Fruit fly (Drosophila melanogaster) whole organism, wandering third instar larva: ENCODE results near the gene SK.

Source experiments
- Abd-B ChIP-seq: fragments of >200 bp; optimal IDR thresholded peaks from 2 replicates; lab custom pipeline; 2017; ENCODE audit warnings: missing biosample characterization, missing genetic modification characterization
- CG32264 ChIP-seq: fragments of 200-800 bp; sonication (Bioruptor generic); optimal IDR thresholded peaks from 2 replicates; lab custom pipeline; 2016; ENCODE audit warnings: missing biosample characterization, missing genetic modification characterization
- CG9705 ChIP-seq: fragments of 200-800 bp; sonication (Bioruptor generic); optimal IDR thresholded peaks from 2 replicates; lab custom pipeline; 2018; ENCODE audit warnings: missing biosample characterization, mild to moderate bottlenecking, missing genetic modification characterization
- CrebA ChIP-seq: fragments of 200-800 bp; sonication (Bioruptor generic); optimal IDR thresholded peaks from 2 replicates; lab custom pipeline; 2016; ENCODE audit warnings: missing biosample characterization, mild to moderate bottlenecking, missing genetic modification characterization, borderline replicate concordance
- Dfd ChIP-seq: fragments of >200 bp; optimal IDR thresholded peaks from 2 replicates; lab custom pipeline; 2017; ENCODE audit warnings: missing biosample characterization, missing genetic modification characterization
- GATAd ChIP-seq: sonication (Bioruptor generic); optimal IDR thresholded peaks from 2 replicates; lab custom pipeline; 2016; ENCODE audit warnings: missing biosample characterization, missing genetic modification characterization
- HLH106 ChIP-seq: fragments of 200-800 bp; optimal IDR thresholded peaks from 3 replicates; lab custom pipeline; 2019; ENCODE audit warnings: missing biosample characterization, mild to moderate bottlenecking, missing genetic modification characterization, moderate library complexity
- Hnf4 ChIP-seq: fragments of 200-800 bp; sonication (Bioruptor generic); optimal IDR thresholded peaks from 2 replicates; lab custom pipeline; 2016; ENCODE audit warnings: missing biosample characterization, mild to moderate bottlenecking, missing genetic modification characterization
- Hr83 ChIP-seq: fragments of 200-300 bp; sonication (Bioruptor generic); optimal IDR thresholded peaks from 2 replicates; lab custom pipeline; 2016; ENCODE audit warnings: missing biosample characterization, mild to moderate bottlenecking, missing genetic modification characterization, moderate library complexity; ENCODE audit not compliant: poor library complexity, severe bottlenecking
- Jra ChIP-seq: sonication (Bioruptor generic); optimal IDR thresholded peaks from 2 replicates; lab custom pipeline; 2016; ENCODE audit warnings: missing biosample characterization, missing genetic modification characterization
- Mio ChIP-seq: sonication (Bioruptor generic); optimal IDR thresholded peaks from 2 replicates; lab custom pipeline; 2016; ENCODE audit warnings: missing biosample characterization, missing genetic modification characterization
- Myc ChIP-seq: fragments of >200 bp; optimal IDR thresholded peaks from 2 replicates; lab custom pipeline; 2017
- N ChIP-seq: fragments of >200 bp; optimal IDR thresholded peaks from 2 replicates; lab custom pipeline; 2018; ENCODE audit warnings: missing biosample characterization, missing external identifiers, missing genetic modification characterization
- OdsH ChIP-seq: fragments of 200-800 bp; sonication (Bioruptor generic); optimal IDR thresholded peaks from 2 replicates; lab custom pipeline; 2016; ENCODE audit warnings: missing biosample characterization, mild to moderate bottlenecking, missing genetic modification characterization
- Rel ChIP-seq, 2 experiments: fragments of 200-800 bp; sonication (Bioruptor generic) in 1 of 2; optimal IDR thresholded peaks; 2 replicates in 1 of 2; 3 replicates in 1 of 2; lab custom pipeline; 2016 to 2019; ENCODE audit warnings: mild to moderate bottlenecking in 2 of 2, missing biosample characterization in 2 of 2, missing genetic modification characterization in 2 of 2, moderate library complexity in 1 of 2
- Sp1 ChIP-seq: fragments of 200-800 bp; sonication (Bioruptor generic); optimal IDR thresholded peaks from 3 replicates; lab custom pipeline; 2019; ENCODE audit warnings: missing biosample characterization, mild to moderate bottlenecking, missing genetic modification characterization, moderate library complexity
- Vsx2 ChIP-seq: fragments of 200-300, 225-300 bp; sonication (Bioruptor generic); optimal IDR thresholded peaks from 2 replicates; lab custom pipeline; 2018; ENCODE audit warnings: missing biosample characterization, missing genetic modification characterization; ENCODE audit not compliant: partially characterized antibody
- br ChIP-seq: fragments of 200-800 bp; sonication (Bioruptor generic); optimal IDR thresholded peaks from 2 replicates; lab custom pipeline; 2016; ENCODE audit warnings: missing biosample characterization, missing genetic modification characterization
- brk ChIP-seq: fragments of 200-800 bp; sonication (Bioruptor generic); optimal IDR thresholded peaks from 2 replicates; lab custom pipeline; 2016; ENCODE audit warnings: missing biosample characterization, mild to moderate bottlenecking, missing genetic modification characterization
- dmrt93B ChIP-seq: fragments of 200-800 bp; sonication (Bioruptor generic); optimal IDR thresholded peaks from 2 replicates; lab custom pipeline; 2018; ENCODE audit warnings: missing biosample characterization, mild to moderate bottlenecking, missing genetic modification characterization
- dsf ChIP-seq: sonication (Bioruptor generic); optimal IDR thresholded peaks from 2 replicates; lab custom pipeline; 2016; ENCODE audit warnings: missing biosample characterization, missing genetic modification characterization, borderline replicate concordance
- ey ChIP-seq: fragments of 200-800 bp; sonication (Bioruptor generic); optimal IDR thresholded peaks from 2 replicates; lab custom pipeline; 2016; ENCODE audit warnings: missing biosample characterization, missing genetic modification characterization
- foxo ChIP-seq, 2 experiments: fragments of 200-800 bp; sonication (Bioruptor generic); optimal IDR thresholded peaks; 2 replicates in 1 of 2; 3 replicates in 1 of 2; lab custom pipeline; 2016 to 2017; ENCODE audit warnings: missing biosample characterization in 2 of 2, missing genetic modification characterization in 2 of 2
- h ChIP-seq: fragments of 200-800 bp; sonication (Bioruptor generic); optimal IDR thresholded peaks from 3 replicates; lab custom pipeline; 2016; ENCODE audit warnings: missing biosample characterization, mild to moderate bottlenecking, missing genetic modification characterization
- jim ChIP-seq: fragments of 175-275, 200-325 bp; sonication (Bioruptor generic); optimal IDR thresholded peaks from 2 replicates; lab custom pipeline; 2016; ENCODE audit warnings: missing biosample characterization, mild to moderate bottlenecking, missing genetic modification characterization
- lola ChIP-seq: fragments of >200 bp; optimal IDR thresholded peaks from 2 replicates; lab custom pipeline; 2017; ENCODE audit warnings: missing biosample characterization, missing genetic modification characterization
- psq ChIP-seq: fragments of 200-800 bp; sonication (Bioruptor generic); optimal IDR thresholded peaks from 3 replicates; lab custom pipeline; 2017; ENCODE audit warnings: missing biosample characterization, mild to moderate bottlenecking, missing genetic modification characterization, moderate library complexity
- rgr ChIP-seq: fragments of 200-800 bp; sonication (Bioruptor generic); optimal IDR thresholded peaks from 3 replicates; lab custom pipeline; 2016; ENCODE audit warnings: missing biosample characterization, mild to moderate bottlenecking, missing genetic modification characterization
- sage ChIP-seq: fragments of 200-800 bp; sonication (Bioruptor generic); optimal IDR thresholded peaks from 2 replicates; lab custom pipeline; 2016; ENCODE audit warnings: missing biosample characterization, mild to moderate bottlenecking, missing genetic modification characterization
- sv ChIP-seq: fragments of 200-800 bp; sonication (Bioruptor generic); optimal IDR thresholded peaks from 3 replicates; lab custom pipeline; 2016; ENCODE audit warnings: missing biosample characterization, missing genetic modification characterization
- tai ChIP-seq: sonication (Bioruptor generic); optimal IDR thresholded peaks from 2 replicates; lab custom pipeline; 2016; ENCODE audit warnings: missing biosample characterization, missing genetic modification characterization
- woc ChIP-seq: sonication (Bioruptor generic); optimal IDR thresholded peaks from 2 replicates; lab custom pipeline; 2016; ENCODE audit warnings: missing biosample characterization, mild to moderate bottlenecking, missing genetic modification characterization

SK gene

DNA sequence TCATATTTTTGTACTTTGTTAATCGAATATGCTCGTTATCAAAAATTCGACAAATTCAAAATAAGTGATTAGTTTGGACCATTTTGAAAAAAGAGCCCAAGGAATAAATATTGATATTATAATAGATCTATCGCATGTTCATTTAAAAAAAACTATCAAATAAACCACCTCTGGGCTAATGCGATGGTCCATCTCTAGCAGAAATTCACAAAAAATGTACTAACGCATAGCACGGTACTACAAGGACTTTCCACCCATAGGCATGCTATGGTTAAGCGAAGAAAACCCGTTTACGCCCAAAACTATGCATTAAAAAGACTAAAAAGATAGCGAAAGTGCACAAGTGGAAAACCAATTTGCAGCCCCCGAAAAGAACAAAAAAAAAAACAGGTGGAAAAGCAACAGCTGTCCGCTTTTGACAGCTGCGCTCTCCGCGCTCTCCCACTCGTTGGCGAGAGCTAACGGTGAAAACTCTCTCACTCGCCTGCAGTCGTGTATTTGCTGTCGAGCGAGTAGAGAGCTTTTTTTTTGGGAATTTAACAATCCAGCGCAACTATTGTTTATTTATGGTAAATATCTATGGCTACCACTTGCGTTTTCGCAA is 7.7 kb upstream of the SK start, which contains the start of gene CanB:
TSS of gene CanB (plus strand) at position 241 of the 604 bp plus-strand sequence.
- TF ChIP-seq Rel (GFP tag; optimal IDR thresholded peaks at IDR 0.05; lab: Kevin White, UChicago) (no peak), Rel (tag; optimal IDR thresholded peaks at IDR 0.05; lab: Kevin White, UChicago) (no peak), h (GFP tag; lab: Kevin White, UChicago) (peak; percentile 23), Jra (GFP tag; lab: Kevin White, UChicago) (no peak), woc (peak; percentile 68), N (GFP tag; lab: Kevin White, UChicago) (no peak), rgr (GFP tag; lab: Kevin White, UChicago) (peak; percentile 3), Hr83 (GFP tag; lab: Kevin White, UChicago) (peak; percentile 51), dsf (GFP tag; lab: Kevin White, UChicago) (no peak), dmrt93B (GFP tag; lab: Kevin White, UChicago) (no peak), tai (GFP tag; lab: Kevin White, UChicago) (no peak), Abd-B (GFP tag; lab: Kevin White, UChicago) (no peak), lola (GFP tag; lab: Kevin White, UChicago) (no peak), Myc (peak; percentile 6)

dm6 chrX:5336722-5337121 is 3.3 kb upstream of the SK start:
- TF ChIP-seq psq (GFP tag; lab: Kevin White, UChicago) (peak; percentile 33), dsf (GFP tag; lab: Kevin White, UChicago) (no peak), ey (no peak), HLH106 (tag; lab: Kevin White, UChicago) (peak; percentile 76), Rel (GFP tag; optimal IDR thresholded peaks at IDR 0.05; lab: Kevin White, UChicago) (no peak), Rel (tag; optimal IDR thresholded peaks at IDR 0.05; lab: Kevin White, UChicago) (no peak), sv (GFP tag; lab: Kevin White, UChicago) (no peak), Vsx2 (GFP tag; lab: Kevin White, UChicago) (no peak), Mio (GFP tag; lab: Kevin White, UChicago) (no peak), OdsH (GFP tag; lab: Kevin White, UChicago) (peak; percentile 26), CG9705 (GFP tag; lab: Kevin White, UChicago) (peak; percentile 80), Dfd (GFP tag; lab: Kevin White, UChicago) (peak; percentile 92), Myc (no peak), Hr83 (GFP tag; lab: Kevin White, UChicago) (no peak), dmrt93B (GFP tag; lab: Kevin White, UChicago) (peak; percentile 83), brk (GFP tag; lab: Kevin White, UChicago) (no peak), h (GFP tag; lab: Kevin White, UChicago) (peak; percentile 61), br (GFP tag; lab: Kevin White, UChicago) (peak; percentile 64), rgr (GFP tag; lab: Kevin White, UChicago) (peak; percentile 33), Sp1 (GFP tag; lab: Kevin White, UChicago) (peak; percentile 76), foxo (GFP tag; optimal IDR thresholded peaks at IDR 0.05; lab: Kevin White, UChicago) (no peak), lola (GFP tag; lab: Kevin White, UChicago) (no peak)
- TF ChIP-seq, all 38 proteins: peak for 10

DNA sequence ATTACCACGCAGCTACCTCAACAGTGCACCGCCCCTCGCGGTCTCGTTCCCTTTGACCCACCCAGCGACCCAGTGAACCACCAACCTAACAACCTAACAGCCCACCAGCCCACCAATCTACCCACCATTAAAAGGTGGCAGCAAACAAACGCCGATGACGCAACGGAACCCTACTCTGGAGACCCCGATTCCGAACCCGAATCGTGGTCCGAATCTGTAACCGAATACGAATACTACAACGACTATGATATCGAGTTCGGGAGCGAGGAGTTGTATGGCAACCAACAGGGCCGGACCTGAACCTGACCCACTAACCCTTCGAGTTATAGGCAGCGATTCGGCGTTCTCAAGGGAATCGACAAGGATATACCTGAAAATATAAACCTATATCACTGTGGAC is 2.7 kb upstream of the SK start:
- TF ChIP-seq dmrt93B (GFP tag; lab: Kevin White, UChicago), result no peak
- TF ChIP-seq CrebA (GFP tag; lab: Kevin White, UChicago), result no peak
- TF ChIP-seq jim (GFP tag; lab: Kevin White, UChicago), result no peak
- no peak for TF ChIP-seq HLH106 (tag; lab: Kevin White, UChicago)
- TF ChIP-seq sv (GFP tag; lab: Kevin White, UChicago), result no peak
- no peak for TF ChIP-seq brk (GFP tag; lab: Kevin White, UChicago)
- TF ChIP-seq CG32264, result no peak
- no peak for TF ChIP-seq psq (GFP tag; lab: Kevin White, UChicago)
- TF ChIP-seq Hnf4, result no peak
- no peak for TF ChIP-seq Sp1 (GFP tag; lab: Kevin White, UChicago)
- no peak for TF ChIP-seq Hr83 (GFP tag; lab: Kevin White, UChicago)
- TF ChIP-seq GATAd, result no peak
- TF ChIP-seq woc, result no peak
- TF ChIP-seq br (GFP tag; lab: Kevin White, UChicago), result no peak
- TF ChIP-seq Myc, result no peak
- no peak for TF ChIP-seq rgr (GFP tag; lab: Kevin White, UChicago)
- no peak for TF ChIP-seq sage (GFP tag; lab: Kevin White, UChicago)
- no peak for TF ChIP-seq CG9705 (GFP tag; lab: Kevin White, UChicago)
- no peak for TF ChIP-seq Abd-B (GFP tag; lab: Kevin White, UChicago)
- no peak for TF ChIP-seq Jra (GFP tag; lab: Kevin White, UChicago)
